Fruit fly (Drosophila melanogaster) Kc167 (cell line): Measurements from ENCODE around the gene CG10853.

Source experiments
- Myc ChIP-seq: fragments of >200 bp; optimal IDR thresholded peaks from 2 replicates; lab custom pipeline; 2017; ENCODE audit warnings: missing external identifiers
- Sin3A ChIP-seq: fragments of >200 bp; optimal IDR thresholded peaks from 2 replicates; lab custom pipeline; 2018; ENCODE audit warnings: missing external identifiers
- h ChIP-seq: fragments of >200 bp; optimal IDR thresholded peaks from 3 replicates; lab custom pipeline; 2018; ENCODE audit warnings: missing external identifiers
- insv ChIP-seq: fragments of >200 bp; optimal IDR thresholded peaks from 3 replicates; lab custom pipeline; 2018; ENCODE audit warnings: missing external identifiers
- psq ChIP-seq: fragments of >200 bp; optimal IDR thresholded peaks from 2 replicates; lab custom pipeline; 2017; ENCODE audit warnings: missing external identifiers
- ttk ChIP-seq: sonication (Bioruptor generic); optimal IDR thresholded peaks from 2 replicates; lab custom pipeline; 2017; ENCODE audit warnings: missing external identifiers

The CG10853 gene

dm6 chr3L:3925487-3925886, 22.2 kb upstream of the CG10853 start:
- TF ChIP-seq psq (lab: Kevin White, UChicago), result no peak
- no peak for TF ChIP-seq insv (lab: Kevin White, UChicago)
- no peak for TF ChIP-seq Myc (lab: Kevin White, UChicago)
- TF ChIP-seq ttk (lab: Kevin White, UChicago), result no peak
- TF ChIP-seq h (lab: Kevin White, UChicago), result no peak
- TF ChIP-seq Sin3A, result no peak

- TF ChIP-seq Myc (lab: Kevin White, UChicago), result no peak
- no peak for TF ChIP-seq psq (lab: Kevin White, UChicago)
- no peak for TF ChIP-seq insv (lab: Kevin White, UChicago)
- no peak for TF ChIP-seq ttk (lab: Kevin White, UChicago)
- no peak for TF ChIP-seq h (lab: Kevin White, UChicago)
- no peak for TF ChIP-seq Sin3A
Observed at dm6 chr3L:3926191-3926765, 21.4 kb upstream of the CG10853 start.

DNA sequence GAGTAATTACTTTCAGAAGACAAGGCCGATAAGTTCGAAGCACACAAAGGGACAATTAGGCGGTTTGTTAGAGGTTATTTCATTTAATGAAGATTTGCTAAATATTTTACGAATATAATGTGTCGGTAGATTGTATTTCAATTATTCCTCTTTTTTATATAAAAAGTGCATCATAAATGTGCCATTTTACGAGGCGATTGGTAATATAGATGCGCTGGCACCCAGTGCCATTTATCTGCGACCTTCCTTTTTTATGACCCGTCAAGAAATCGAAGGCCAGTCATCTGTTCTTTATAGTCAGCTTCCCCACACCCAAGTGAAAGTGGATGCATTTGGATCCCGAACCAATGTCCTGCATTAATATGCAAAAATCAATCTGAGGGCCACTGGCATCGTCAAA, 20.2 kb upstream of the CG10853 start:
- no peak for TF ChIP-seq ttk (lab: Kevin White, UChicago)
- no peak for TF ChIP-seq Myc (lab: Kevin White, UChicago)
- no peak for TF ChIP-seq psq (lab: Kevin White, UChicago)
- TF ChIP-seq h (lab: Kevin White, UChicago), result no peak
- TF ChIP-seq insv (lab: Kevin White, UChicago), result no peak

DNA sequence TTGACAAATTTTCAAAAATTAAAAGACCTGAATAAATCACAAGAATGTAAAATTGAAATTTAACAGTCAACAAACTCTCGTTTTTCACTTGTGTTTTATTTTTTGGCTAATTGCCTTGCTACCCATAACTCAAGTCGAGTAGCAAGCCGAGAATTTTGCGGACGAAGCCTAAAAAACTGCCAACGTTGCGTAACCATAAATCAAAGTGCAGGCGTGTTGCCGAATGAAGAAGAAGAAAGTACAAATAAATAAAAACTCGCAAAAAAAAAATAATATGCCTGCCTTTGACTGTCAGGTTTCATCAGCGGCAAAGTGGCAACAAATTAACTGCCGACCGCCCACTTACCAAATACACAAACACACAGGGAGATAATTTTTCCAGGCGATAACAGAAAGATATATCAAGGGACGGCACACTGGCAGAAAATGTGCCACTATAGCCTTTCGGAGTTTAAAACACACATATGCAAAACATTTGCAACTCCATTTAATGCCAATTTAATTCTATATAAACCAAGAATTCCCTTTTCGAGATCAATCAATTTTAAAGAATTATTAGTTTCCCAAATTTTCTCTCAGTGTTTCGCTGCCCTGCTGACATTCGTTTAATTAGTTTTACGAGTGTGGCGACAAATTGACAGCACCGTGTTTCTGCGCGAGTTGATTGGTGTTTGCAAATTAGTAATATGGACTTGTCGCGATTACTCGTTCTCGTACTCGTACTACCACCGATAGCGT, 19.3 kb upstream of the CG10853 start:
- TF ChIP-seq h (lab: Kevin White, UChicago) (no peak), psq (lab: Kevin White, UChicago) (no peak), Sin3A (no peak), insv (lab: Kevin White, UChicago) (no peak), ttk (lab: Kevin White, UChicago) (no peak), Myc (lab: Kevin White, UChicago) (no peak)

dm6 chr3L:3928943-3929785, 18.5 kb upstream of the CG10853 start:
- no peak for TF ChIP-seq h (lab: Kevin White, UChicago)

- no peak for TF ChIP-seq psq (lab: Kevin White, UChicago)
Observed at dm6 chr3L:3929968-3930767, 17.5 kb upstream of the CG10853 start.

- no peak for TF ChIP-seq psq (lab: Kevin White, UChicago)
- no peak for TF ChIP-seq ttk (lab: Kevin White, UChicago)
- TF ChIP-seq Myc (lab: Kevin White, UChicago), result no peak
- no peak for TF ChIP-seq insv (lab: Kevin White, UChicago)
- no peak for TF ChIP-seq Sin3A
- no peak for TF ChIP-seq h (lab: Kevin White, UChicago)
Observed at dm6 chr3L:3930930-3931329, 16.8 kb upstream of the CG10853 start.

DNA sequence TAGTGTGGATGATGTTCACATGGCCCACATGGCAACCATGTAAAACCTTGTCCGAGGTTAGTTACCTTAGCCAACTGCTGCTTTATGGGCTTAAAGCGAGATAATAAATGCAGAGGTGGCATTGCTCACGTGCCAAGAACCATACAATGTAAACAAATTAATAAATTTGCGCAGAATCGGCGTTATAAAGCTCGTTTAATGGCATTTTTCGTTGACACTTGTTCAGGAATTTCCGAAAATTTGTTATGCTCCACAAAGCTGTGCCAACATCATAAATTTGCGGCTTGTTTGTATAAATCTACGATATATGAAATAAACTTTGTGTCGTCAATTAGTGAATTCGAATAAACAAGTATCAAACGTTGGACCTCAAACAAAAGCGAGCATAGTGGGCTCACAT, 15.9 kb upstream of the CG10853 start:
- TF ChIP-seq psq (lab: Kevin White, UChicago), result no peak
- TF ChIP-seq Myc (lab: Kevin White, UChicago), result no peak
- no peak for TF ChIP-seq h (lab: Kevin White, UChicago)
- TF ChIP-seq ttk (lab: Kevin White, UChicago), result no peak
- no peak for TF ChIP-seq insv (lab: Kevin White, UChicago)
- no peak for TF ChIP-seq Sin3A

dm6 chr3L:3932742-3933289, 14.9 kb upstream of the CG10853 start:
- TF ChIP-seq ttk (lab: Kevin White, UChicago) (no peak), Myc (lab: Kevin White, UChicago) (no peak), insv (lab: Kevin White, UChicago) (no peak), Sin3A (no peak), psq (lab: Kevin White, UChicago) (no peak), h (lab: Kevin White, UChicago) (no peak)

- no peak for TF ChIP-seq Sin3A
- TF ChIP-seq Myc (lab: Kevin White, UChicago), result no peak
- no peak for TF ChIP-seq psq (lab: Kevin White, UChicago)
- TF ChIP-seq insv (lab: Kevin White, UChicago), result no peak
- TF ChIP-seq h (lab: Kevin White, UChicago), result no peak
- no peak for TF ChIP-seq ttk (lab: Kevin White, UChicago)
Observed at dm6 chr3L:3933599-3933998, 14.1 kb upstream of the CG10853 start.

DNA sequence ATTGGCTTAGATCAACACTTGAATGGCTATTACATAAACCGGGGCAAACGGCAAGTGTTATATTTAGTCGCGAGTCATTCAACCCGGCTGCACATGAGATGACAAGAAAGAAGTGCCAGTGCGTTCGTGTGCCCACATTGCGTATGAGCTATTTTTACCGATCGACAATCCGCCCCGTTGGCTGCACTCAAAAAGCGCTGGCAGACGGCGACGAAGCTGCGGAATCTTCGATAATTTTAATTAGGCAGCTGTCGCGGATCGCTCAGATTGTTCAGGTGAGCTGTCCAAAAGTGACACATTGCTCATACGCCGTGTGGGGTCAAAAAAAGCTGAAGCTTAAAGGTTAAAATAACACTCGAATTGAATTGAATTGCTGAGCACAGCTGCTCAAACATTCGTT, 13.6 kb upstream of the CG10853 start:
- TF ChIP-seq Sin3A (no peak), h (lab: Kevin White, UChicago) (no peak), ttk (lab: Kevin White, UChicago) (no peak)
